Worm (Caenorhabditis elegans) whole organism, L3 larva: ENCODE measurements around the gene fbxc-22.
"Not testable (repeated sequence)": the region's sequence is repeated elsewhere in the genome, so short reads cannot be mapped to it uniquely, and the experiment has no call there.

ENCODE experiments used
- R02D3.7 ChIP-seq: fragments of 150-350 bp; optimal IDR thresholded peaks from 2 replicates; lab custom pipeline; 2014; ENCODE audit warnings: missing biosample characterization, missing genetic modification characterization
- ZK546.5 ChIP-seq: sonication (generic microtip); optimal IDR thresholded peaks from 2 replicates; lab custom pipeline; 2017; ENCODE audit warnings: missing biosample characterization, missing genetic modification characterization
- aly-2 ChIP-seq: fragments of 150-350 bp; optimal IDR thresholded peaks from 2 replicates; lab custom pipeline; 2014; ENCODE audit warnings: missing biosample characterization, missing genetic modification characterization
- ama-1 ChIP-seq: fragments of 150-350 bp; optimal IDR thresholded peaks from 2 replicates; lab custom pipeline; 2018
- ceh-16 ChIP-seq: sonication (generic microtip); optimal IDR thresholded peaks from 2 replicates; lab custom pipeline; 2017; ENCODE audit warnings: missing biosample characterization, missing genetic modification characterization
- ceh-28 ChIP-seq: fragments of 150-350 bp; optimal IDR thresholded peaks from 2 replicates; lab custom pipeline; 2014; ENCODE audit warnings: missing biosample characterization, missing genetic modification reagents, missing genetic modification characterization
- ceh-82 ChIP-seq: fragments of 150-350 bp; optimal IDR thresholded peaks from 2 replicates; lab custom pipeline; 2014; ENCODE audit warnings: missing biosample characterization, missing genetic modification characterization
- ceh-9 ChIP-seq: sonication (generic microtip); optimal IDR thresholded peaks from 2 replicates; lab custom pipeline; 2018; ENCODE audit warnings: missing biosample characterization, missing genetic modification characterization
- daf-12 ChIP-seq: fragments of 150-350 bp; optimal IDR thresholded peaks from 2 replicates; lab custom pipeline; 2014; ENCODE audit warnings: missing biosample characterization, missing genetic modification reagents, missing genetic modification characterization
- elt-1 ChIP-seq: fragments of 150-350 bp; optimal IDR thresholded peaks from 2 replicates; lab custom pipeline; 2014; ENCODE audit warnings: missing biosample characterization, missing genetic modification characterization
- elt-2 ChIP-seq: sonication (generic microtip); optimal IDR thresholded peaks from 2 replicates; lab custom pipeline; 2016; ENCODE audit warnings: missing genetic modification reagents, mild to moderate bottlenecking, missing genetic modification characterization, missing compliant biosample characterization
- elt-3 ChIP-seq, 3 experiments: fragments of 150-350 bp in 1 of 3; sonication (generic microtip) in 2 of 3; optimal IDR thresholded peaks; 2 replicates in 2 of 3; 4 replicates in 1 of 3; lab custom pipeline; 2014 to 2017; ENCODE audit warnings: missing biosample characterization in 3 of 3, missing genetic modification characterization in 3 of 3
- fkh-10 ChIP-seq: sonication (generic microtip); optimal IDR thresholded peaks from 2 replicates; lab custom pipeline; 2017; ENCODE audit warnings: missing biosample characterization, missing genetic modification reagents, missing genetic modification characterization
- fos-1 ChIP-seq: fragments of 150-350 bp; optimal IDR thresholded peaks from 2 replicates; lab custom pipeline; 2014; ENCODE audit warnings: missing biosample characterization, missing genetic modification characterization
- jun-1 ChIP-seq: fragments of 150-350 bp; optimal IDR thresholded peaks from 2 replicates; lab custom pipeline; 2014; ENCODE audit warnings: missing biosample characterization, missing genetic modification reagents, missing genetic modification characterization
- lin-15B ChIP-seq: fragments of 150-350 bp; optimal IDR thresholded peaks from 2 replicates; lab custom pipeline; 2014; ENCODE audit warnings: missing biosample characterization, missing genetic modification characterization
- lin-39 ChIP-seq: fragments of 150-350 bp; optimal IDR thresholded peaks from 2 replicates; lab custom pipeline; 2018; ENCODE audit warnings: missing biosample characterization, missing genetic modification reagents, missing genetic modification characterization
- lsy-12 ChIP-seq: sonication (generic microtip); optimal IDR thresholded peaks from 2 replicates; lab custom pipeline; 2016; ENCODE audit warnings: mild to moderate bottlenecking, missing genetic modification characterization, missing compliant biosample characterization
- mdl-1 ChIP-seq: fragments of 150-350 bp; optimal IDR thresholded peaks from 2 replicates; lab custom pipeline; 2014; ENCODE audit warnings: missing biosample characterization, missing genetic modification characterization
- nhr-23 ChIP-seq: fragments of 150-350 bp; optimal IDR thresholded peaks from 2 replicates; lab custom pipeline; 2014; ENCODE audit warnings: missing biosample characterization, missing genetic modification reagents, missing genetic modification characterization
- nhr-237 ChIP-seq: fragments of 150-350 bp; optimal IDR thresholded peaks from 2 replicates; lab custom pipeline; 2014; ENCODE audit warnings: missing biosample characterization, missing genetic modification characterization
- nhr-25 ChIP-seq: sonication (generic microtip); optimal IDR thresholded peaks from 2 replicates; lab custom pipeline; 2017; ENCODE audit warnings: missing biosample characterization, missing genetic modification characterization
- nhr-28 ChIP-seq: fragments of 150-350 bp; optimal IDR thresholded peaks from 2 replicates; lab custom pipeline; 2014; ENCODE audit warnings: missing biosample characterization, missing genetic modification characterization
- nhr-67 ChIP-seq: fragments of 150-350 bp; optimal IDR thresholded peaks from 2 replicates; lab custom pipeline; 2014; ENCODE audit warnings: missing biosample characterization, missing genetic modification characterization
- nhr-77 ChIP-seq: fragments of 150-350 bp; optimal IDR thresholded peaks from 2 replicates; lab custom pipeline; 2014; ENCODE audit warnings: missing biosample characterization, missing genetic modification characterization
- pha-4 ChIP-seq: fragments of 150-350 bp; optimal IDR thresholded peaks from 2 replicates; lab custom pipeline; 2014; ENCODE audit warnings: missing biosample characterization, missing genetic modification reagents, missing genetic modification characterization
- pqm-1 ChIP-seq: fragments of 150-350 bp; optimal IDR thresholded peaks from 2 replicates; lab custom pipeline; 2017; ENCODE audit warnings: missing biosample characterization, missing genetic modification characterization, inconsistent platforms
- sea-2 ChIP-seq: fragments of 150-350 bp; sonication (generic microtip); optimal IDR thresholded peaks from 4 replicates; lab custom pipeline; 2014; ENCODE audit warnings: missing biosample characterization, missing genetic modification reagents, missing genetic modification characterization
- tbx-2 ChIP-seq: sonication (generic microtip); optimal IDR thresholded peaks from 2 replicates; lab custom pipeline; 2016; ENCODE audit warnings: mild to moderate bottlenecking, missing genetic modification characterization, missing compliant biosample characterization
- ztf-11 ChIP-seq: fragments of 150-350 bp; optimal IDR thresholded peaks from 2 replicates; lab custom pipeline; 2014; ENCODE audit warnings: missing biosample characterization, missing genetic modification characterization
- ztf-4 ChIP-seq: fragments of 150-350 bp; optimal IDR thresholded peaks from 2 replicates; lab custom pipeline; 2014; ENCODE audit warnings: missing biosample characterization, missing genetic modification characterization

The fbxc-22 gene

ce11 chrII:1663516-1663915, 27.4 kb downstream of the fbxc-22 start, which contains the start of gene duxl-1:
Gene duxl-1 (plus strand): TSS chrII:1663699.
- TF ChIP-seq ztf-11 (tag; lab: Kevin White, UChicago) (no peak), elt-2 (tag; lab: Kevin White, UChicago) (peak; percentile 54), tbx-2 (tag; lab: Kevin White, UChicago) (no peak), nhr-237 (no peak), pha-4 (tag; lab: Kevin White, UChicago) (no peak), nhr-25 (tag; lab: Kevin White, UChicago) (peak; percentile 9), lin-15B (tag; lab: Kevin White, UChicago) (peak; percentile 6), nhr-23 (tag; lab: Kevin White, UChicago) (peak; percentile 37), pqm-1 (tag; lab: Kevin White, UChicago) (no peak), fos-1 (tag; lab: Kevin White, UChicago) (no peak)

ce11 chrII:1662881-1663280, 28.0 kb downstream of the fbxc-22 start, which contains the start of gene ZC204.14:
Gene ZC204.14 (minus strand): TSS chrII:1662949.
- TF ChIP-seq lin-39 (tag; lab: Kevin White, UChicago) (no peak), lsy-12 (tag; lab: Kevin White, UChicago) (no peak), nhr-28 (tag; lab: Kevin White, UChicago) (no peak), jun-1 (no peak), ceh-9 (tag; lab: Kevin White, UChicago) (no peak), nhr-67 (tag; lab: Kevin White, UChicago) (no peak), ceh-16 (tag; lab: Kevin White, UChicago) (no peak), tbx-2 (tag; lab: Kevin White, UChicago) (no peak), nhr-23 (tag; lab: Kevin White, UChicago) (no peak), nhr-25 (tag; lab: Kevin White, UChicago) (no peak), ZK546.5 (tag; lab: Kevin White, UChicago) (no peak), R02D3.7 (tag; lab: Kevin White, UChicago) (no peak), pqm-1 (tag; lab: Kevin White, UChicago) (no peak), sea-2 (GFP tag; lab: Kevin White, UChicago) (no peak), nhr-77 (tag; lab: Kevin White, UChicago) (no peak)

ce11 chrII:1660888-1661287, 30.0 kb downstream of the fbxc-22 start, which contains the start of gene ZC204.13:
Gene ZC204.13 (minus strand): TSS chrII:1660988.
- not testable (repeated sequence) for TF ChIP-seq mdl-1, ceh-28, fos-1 (tag; lab: Kevin White, UChicago)

- TF ChIP-seq elt-2 (tag; lab: Kevin White, UChicago): peak; percentile 84
- peak; percentile 31 for TF ChIP-seq pqm-1 (tag; lab: Kevin White, UChicago)
- TF ChIP-seq, all 47 proteins: peak for 2; not testable (repeated sequence) for 45
These were observed 31.2 kb downstream of the fbxc-22 start for ce11 chrII:1659729-1660128.

- TF ChIP-seq lin-39 (tag; lab: Kevin White, UChicago): no peak
- TF ChIP-seq lin-15B (tag; lab: Kevin White, UChicago): no peak
- no peak for TF ChIP-seq ztf-4 (tag; lab: Kevin White, UChicago)
- TF ChIP-seq ceh-82: no peak
- no peak for TF ChIP-seq mdl-1 (tag; lab: Kevin White, UChicago)
- no peak for TF ChIP-seq elt-1
These were observed 33.7 kb downstream of the fbxc-22 start, which contains the start of gene ZC204.12 for ce11 chrII:1657202-1657601. Gene ZC204.12 (minus strand): TSS chrII:1657302.

ce11 chrII:1654917-1655316, 36.0 kb downstream of the fbxc-22 start, which contains the start of gene btb-12:
Gene btb-12 (plus strand): TSS chrII:1655217.
- TF ChIP-seq daf-12 (no peak), nhr-237 (no peak), aly-2 (tag; lab: Kevin White, UChicago) (no peak), ama-1 (lab: Kevin White, UChicago) (no peak), ZK546.5 (tag; lab: Kevin White, UChicago) (no peak), elt-3 (tag; optimal IDR thresholded peaks at IDR 0.05; lab: Kevin White, UChicago) (no peak), lin-39 (tag; lab: Kevin White, UChicago) (no peak), nhr-28 (tag; lab: Kevin White, UChicago) (no peak), fkh-10 (GFP tag; lab: Kevin White, UChicago) (no peak), nhr-77 (tag; lab: Kevin White, UChicago) (no peak), lin-15B (tag; lab: Kevin White, UChicago) (no peak), fos-1 (tag; lab: Kevin White, UChicago) (no peak)
